Fruit fly (Drosophila melanogaster): ENCODE results near the gene t-cup.

Gene t-cup

DNA sequence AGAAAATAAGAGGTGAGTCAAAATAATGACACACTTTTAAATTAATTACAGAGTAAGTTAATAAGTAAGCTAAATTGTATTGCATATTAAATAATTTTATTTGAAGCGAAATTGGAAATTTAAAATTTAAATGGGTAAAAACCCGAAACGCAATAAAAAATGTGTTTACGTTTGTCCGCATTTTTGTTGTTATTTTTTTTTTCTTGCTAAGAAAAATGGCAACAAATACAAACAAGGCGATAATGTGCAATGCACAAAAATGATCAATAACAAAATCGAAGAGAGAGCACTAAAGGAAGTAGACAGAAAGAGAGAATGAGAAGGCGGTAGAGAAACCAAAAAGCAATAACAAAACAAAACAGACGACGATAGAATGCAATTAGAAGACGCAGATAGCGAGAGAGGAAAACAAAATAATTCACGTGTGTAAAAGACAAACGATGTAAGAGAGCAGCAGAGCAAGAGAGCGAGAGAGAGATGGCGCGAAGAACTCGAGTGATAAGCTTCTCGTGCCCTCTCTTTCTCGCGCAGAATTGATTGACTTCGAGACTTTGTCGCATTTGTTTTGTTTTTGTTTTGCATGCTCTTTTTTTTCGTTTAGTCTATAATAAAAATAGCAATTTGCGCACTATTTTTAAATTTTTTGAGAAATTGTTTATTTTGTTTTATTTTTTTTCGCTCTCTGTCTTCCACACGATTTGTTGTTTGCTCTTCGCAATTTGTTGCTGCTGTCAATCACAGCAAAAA is 23.8 kb upstream of the t-cup start (continued):
- TF ChIP-seq wek (GFP tag; optimal IDR thresholded peaks at IDR 0.05): no peak
- TF ChIP-seq trem (tag; optimal IDR thresholded peaks at IDR 0.05): no peak
- no peak for TF ChIP-seq HLH3B (GFP tag; IDR thresholded peaks at IDR 0.05)
- no peak for TF ChIP-seq unpg (GFP tag; optimal IDR thresholded peaks at IDR 0.05)
- TF ChIP-seq CG17802 (tag; optimal IDR thresholded peaks at IDR 0.05): no peak
- no peak for TF ChIP-seq ab (GFP tag; optimal IDR thresholded peaks at IDR 0.05)
- no peak for TF ChIP-seq ftz-f1 (GFP tag; optimal IDR thresholded peaks at IDR 0.05)
- TF ChIP-seq tll (GFP tag; optimal IDR thresholded peaks at IDR 0.05): peak in 1 of 2 experiments; percentile 55
- TF ChIP-seq klu (GFP tag; IDR thresholded peaks at IDR 0.05): no peak
- TF ChIP-seq vvl (GFP tag; IDR thresholded peaks at IDR 0.05): peak; percentile 48; the same call in 1 of the 2 replicates
- TF ChIP-seq pnt (GFP tag; optimal IDR thresholded peaks at IDR 0.05): no peak
- no peak for TF ChIP-seq Nf-YA (GFP tag; IDR thresholded peaks at IDR 0.05)
- TF ChIP-seq CG16863 (GFP tag; optimal IDR thresholded peaks at IDR 0.05): no peak
- no peak for TF ChIP-seq dan (GFP tag; IDR thresholded peaks at IDR 0.05)
- TF ChIP-seq emc (GFP tag; optimal IDR thresholded peaks at IDR 0.05): no peak
- no peak for TF ChIP-seq CG4360 (GFP tag; IDR thresholded peaks at IDR 0.05)
- TF ChIP-seq dimm (GFP tag; IDR thresholded peaks at IDR 0.05): no peak
- no peak for TF ChIP-seq CG9609 (GFP tag; optimal IDR thresholded peaks at IDR 0.05)
- no peak for TF ChIP-seq Pdp1 (GFP tag; optimal IDR thresholded peaks at IDR 0.05)
- no peak for TF ChIP-seq Opbp (GFP tag; IDR thresholded peaks at IDR 0.05; ENCODE audit: partially characterized antibody)
- no peak for TF ChIP-seq CG4424 (GFP tag; optimal IDR thresholded peaks at IDR 0.05)
- TF ChIP-seq GATAe (GFP tag; conservative IDR thresholded peaks at IDR 0.05): 0 out of 2 replicates have a peak, but pooled peaks have one; percentile 10
- TF ChIP-seq bowl (GFP tag; IDR thresholded peaks at IDR 0.05): no peak
- TF ChIP-seq CG12659 (GFP tag; optimal IDR thresholded peaks at IDR 0.05): no peak
- TF ChIP-seq Ets65A (GFP tag): no peak
- no peak for TF ChIP-seq CG16813 (GFP tag; IDR thresholded peaks at IDR 0.05; ENCODE audit: partially characterized antibody)
- TF ChIP-seq lbe (GFP tag; optimal IDR thresholded peaks at IDR 0.05): no peak
- no peak for TF ChIP-seq H15 (GFP tag; IDR thresholded peaks at IDR 0.05)
- TF ChIP-seq Doc3 (GFP tag; IDR thresholded peaks at IDR 0.05; ENCODE audit: partially characterized antibody): no peak
- TF ChIP-seq kah (GFP tag; optimal IDR thresholded peaks at IDR 0.05): no peak
- TF ChIP-seq Oli (tag; optimal IDR thresholded peaks at IDR 0.05): no peak
- no peak for TF ChIP-seq pho (GFP tag; optimal IDR thresholded peaks at IDR 0.05)
- no peak for TF ChIP-seq so (GFP tag; IDR thresholded peaks at IDR 0.05)
- TF ChIP-seq CG7786 (GFP tag; optimal IDR thresholded peaks at IDR 0.05): no peak
- TF ChIP-seq CG1602 (GFP tag; optimal IDR thresholded peaks at IDR 0.05): no peak
- no peak for TF ChIP-seq CG15601 (tag; optimal IDR thresholded peaks at IDR 0.05)
- TF ChIP-seq ttk (GFP tag; IDR thresholded peaks at IDR 0.05): no peak
- TF ChIP-seq CG11695 (GFP tag; IDR thresholded peaks at IDR 0.05): no peak
- TF ChIP-seq Gug (GFP tag; IDR thresholded peaks at IDR 0.05): no peak
- TF ChIP-seq CG6791 (GFP tag; IDR thresholded peaks at IDR 0.05; ENCODE audit: partially characterized antibody): no peak
- no peak for TF ChIP-seq ara (GFP tag; IDR thresholded peaks at IDR 0.05)
- TF ChIP-seq CG10366 (GFP tag; IDR thresholded peaks at IDR 0.05): no peak
- no peak for TF ChIP-seq sob (GFP tag; IDR thresholded peaks at IDR 0.05)
- no peak for TF ChIP-seq CG7357 (GFP tag; IDR thresholded peaks at IDR 0.05)
- peak; percentile 23 for TF ChIP-seq cg (GFP tag; optimal IDR thresholded peaks at IDR 0.05)
- 0 out of 2 replicates have a peak, but pooled peaks have one; percentile 13 for TF ChIP-seq Scr (GFP tag; IDR thresholded peaks at IDR 0.05; ENCODE audit: partially characterized antibody)
- no peak for TF ChIP-seq HmgD (GFP tag; optimal IDR thresholded peaks at IDR 0.05)
- TF ChIP-seq CG2199 (GFP tag; IDR thresholded peaks at IDR 0.05): 0 out of 3 replicates have a peak, but pooled peaks have one; percentile 11
- TF ChIP-seq Neu2 (GFP tag; optimal IDR thresholded peaks at IDR 0.05; ENCODE audit: borderline replicate concordance): no peak
- no peak for TF ChIP-seq ato (GFP tag; IDR thresholded peaks at IDR 0.05; ENCODE audit: partially characterized antibody)
